Fruit fly (Drosophila melanogaster): ENCODE data around the gene mRpS22.

Gene mRpS22

dm6 chr3R:27937752-27938694, 21.3 kb downstream of the mRpS22 start, which contains the start of the genes NSD and BOD1 (continued):
- TF ChIP-seq kay (GFP tag; optimal IDR thresholded peaks at IDR 0.05) (no peak), bsh (GFP tag; optimal IDR thresholded peaks at IDR 0.05) (peak in 1 of 2 experiments; percentile 51), Nf-YA (GFP tag; IDR thresholded peaks at IDR 0.05) (no peak), CG8359 (GFP tag; optimal IDR thresholded peaks at IDR 0.05; ENCODE audit: borderline replicate concordance) (no peak), sd (tag; optimal IDR thresholded peaks at IDR 0.05) (no peak), dimm (GFP tag; IDR thresholded peaks at IDR 0.05) (no peak), Bgb (GFP tag; IDR thresholded peaks at IDR 0.05; ENCODE audit: partially characterized antibody) (peak; percentile 98), odd (GFP tag; optimal IDR thresholded peaks at IDR 0.05) (no peak), Sry-δ (GFP tag; optimal IDR thresholded peaks at IDR 0.05) (peak; percentile 88), CG14667 (GFP tag; IDR thresholded peaks at IDR 0.05) (peak; percentile 58), CG6689 (GFP tag; IDR thresholded peaks at IDR 0.05) (0 out of 2 replicates have a peak, but pooled peaks have one; percentile 19), tio (GFP tag; optimal IDR thresholded peaks at IDR 0.05) (no peak), CG9932 (GFP tag; IDR thresholded peaks at IDR 0.05) (peak; percentile 94), Dip3 (GFP tag; optimal IDR thresholded peaks at IDR 0.05) (peak; percentile 24), Sox102F (GFP tag; optimal IDR thresholded peaks at IDR 0.05) (peak; percentile 40), fd3F (GFP tag; optimal IDR thresholded peaks at IDR 0.05) (no peak), eyg (GFP tag; optimal IDR thresholded peaks at IDR 0.05) (no peak), CG11723 (GFP tag; optimal IDR thresholded peaks at IDR 0.05) (no peak), Six4 (GFP tag; optimal IDR thresholded peaks at IDR 0.05) (peak; percentile 43), slbo (GFP tag; IDR thresholded peaks at IDR 0.05) (peak; percentile 92), HLH3B (GFP tag; IDR thresholded peaks at IDR 0.05) (peak; percentile 52; the same call in 1 of the 2 replicates), mam (GFP tag; optimal IDR thresholded peaks at IDR 0.05) (peak; percentile 57), CG4424 (GFP tag; optimal IDR thresholded peaks at IDR 0.05) (peak; percentile 61), crol (GFP tag; IDR thresholded peaks at IDR 0.05) (peak; percentile 8; the same call in 1 of the 2 replicates), Lim3 (GFP tag; IDR thresholded peaks at IDR 0.05) (no peak), CG18619 (GFP tag; optimal IDR thresholded peaks at IDR 0.05) (peak; percentile 37), cwo (GFP tag; optimal IDR thresholded peaks at IDR 0.05) (no peak), gsb (GFP tag; IDR thresholded peaks at IDR 0.05) (no peak), Ssrp (tag; optimal IDR thresholded peaks at IDR 0.05) (peak; percentile 46), Fer3 (tag; optimal IDR thresholded peaks at IDR 0.05) (peak; percentile 39), cg (GFP tag; optimal IDR thresholded peaks at IDR 0.05) (no peak), nerfin-2 (GFP tag; IDR thresholded peaks at IDR 0.05; ENCODE audit: partially characterized antibody) (peak; percentile 90), Dek (tag; optimal IDR thresholded peaks at IDR 0.05) (peak; percentile 39), CG17385 (GFP tag; optimal IDR thresholded peaks at IDR 0.05) (no peak), bigmax (GFP tag; optimal IDR thresholded peaks at IDR 0.05) (no peak), Dad (GFP tag; optimal IDR thresholded peaks at IDR 0.05) (no peak), CG6175 (GFP tag; IDR thresholded peaks at IDR 0.05) (peak; percentile 79), BtbVII (GFP tag; optimal IDR thresholded peaks at IDR 0.05) (no peak), pho (GFP tag; optimal IDR thresholded peaks at IDR 0.05) (no peak), CG8089 (GFP tag; optimal IDR thresholded peaks at IDR 0.05) (no peak), CG12942 (GFP tag; optimal IDR thresholded peaks at IDR 0.05) (peak; percentile 15), CTCF (GFP tag; optimal IDR thresholded peaks at IDR 0.05) (no peak), sob (GFP tag; IDR thresholded peaks at IDR 0.05) (peak; percentile 86), CG7357 (GFP tag; IDR thresholded peaks at IDR 0.05) (peak; percentile 27; the same call in 1 of the 3 replicates), vvl (GFP tag; IDR thresholded peaks at IDR 0.05) (peak; percentile 79), CG12659 (GFP tag; optimal IDR thresholded peaks at IDR 0.05) (peak; percentile 47), CG17186 (GFP tag; optimal IDR thresholded peaks at IDR 0.05) (peak; percentile 51), CG8388 (GFP tag; optimal IDR thresholded peaks at IDR 0.05) (peak; percentile 60), corto (GFP tag; optimal IDR thresholded peaks at IDR 0.05) (no peak)

Measured in whole organism, embryonic.